Fruit fly (Drosophila melanogaster): Measurements from ENCODE around the gene Takl1.

dm6 chr3R:20782655-20783105 is 10.3 kb upstream of the Takl1 start:
- TF ChIP-seq CG7045 (GFP tag; optimal IDR thresholded peaks at IDR 0.05): peak; percentile 31
- TF ChIP-seq CG14711 (tag; optimal IDR thresholded peaks at IDR 0.05): peak; percentile 50
- TF ChIP-seq tj (GFP tag; optimal IDR thresholded peaks at IDR 0.05): peak; percentile 73
- TF ChIP-seq bab1 (GFP tag; optimal IDR thresholded peaks at IDR 0.05): peak; percentile 98
- peak; percentile 92 for TF ChIP-seq cic (GFP tag; optimal IDR thresholded peaks at IDR 0.05)
- peak; percentile 60 for TF ChIP-seq ovo (GFP tag; optimal IDR thresholded peaks at IDR 0.05)
- TF ChIP-seq CG12768 (GFP tag; optimal IDR thresholded peaks at IDR 0.05): peak; percentile 80
- no peak for TF ChIP-seq CG5204 (GFP tag; optimal IDR thresholded peaks at IDR 0.05)
- TF ChIP-seq kay (GFP tag; ENCODE audit: borderline replicate concordance): peak; percentile 96
- no peak for TF ChIP-seq cnc (optimal IDR thresholded peaks at IDR 0.05)
- peak; percentile 74 for TF ChIP-seq Mnt (GFP tag; optimal IDR thresholded peaks at IDR 0.05)

Data from whole organism, adult.